Fruit fly (Drosophila melanogaster) whole organism: ENCODE data around the gene CG10561.

ENCODE experiments used
- CG8478 ChIP-seq: fragments of >200 bp; optimal IDR thresholded peaks from 2 replicates; lab custom pipeline; 2018; ENCODE audit warnings: inconsistent platforms
- Dll ChIP-seq: fragments of >200 bp; optimal IDR thresholded peaks from 2 replicates; lab custom pipeline; 2017
- EcR ChIP-seq, 2 experiments: fragments of >200 bp; optimal IDR thresholded peaks; 2 replicates each; lab custom pipeline; 2017; ENCODE audit warnings: missing biosample characterization in 2 of 2, missing genetic modification characterization in 2 of 2, missing genetic modification reagents in 2 of 2
- pan ChIP-seq: fragments of >200 bp; optimal IDR thresholded peaks from 2 replicates; lab custom pipeline; 2017
- psq ChIP-seq: fragments of >200 bp; optimal IDR thresholded peaks from 2 replicates; lab custom pipeline; 2017
- usp ChIP-seq: fragments of >200 bp; optimal IDR thresholded peaks from 2 replicates; lab custom pipeline; 2017; ENCODE audit warnings: missing biosample characterization, missing genetic modification characterization, mixed read lengths

CG10561 gene

dm6 chr2L:19096361-19096760 lies 17.8 kb upstream of the CG10561 start:
- no peak for TF ChIP-seq pan (lab: Kevin White, UChicago)
- no peak for TF ChIP-seq EcR (GFP tag; optimal IDR thresholded peaks at IDR 0.05; lab: Kevin White, UChicago)
- TF ChIP-seq usp (GFP tag; lab: Kevin White, UChicago) = no peak
- TF ChIP-seq CG8478 = no peak
- no peak for TF ChIP-seq psq (lab: Kevin White, UChicago)
- no peak for TF ChIP-seq Dll (lab: Kevin White, UChicago)

DNA sequence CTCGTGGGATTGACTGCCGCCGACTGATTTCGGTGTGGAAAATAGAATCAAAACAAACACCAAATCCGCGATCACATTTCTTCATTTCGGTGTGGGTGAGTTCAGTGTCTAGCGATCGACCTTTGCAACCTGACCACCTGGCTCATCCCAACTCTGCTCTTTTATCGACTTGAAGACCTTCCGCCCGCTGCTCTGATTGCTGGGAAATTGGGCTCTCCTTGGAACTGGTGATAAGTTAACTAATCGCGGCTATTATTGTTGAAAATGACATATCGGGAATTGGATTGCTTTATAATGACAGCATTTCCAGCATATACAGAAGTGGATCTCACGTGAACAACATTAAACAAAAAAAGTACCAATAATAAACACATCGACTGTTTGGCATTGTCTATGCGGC lies 16.8 kb upstream of the CG10561 start:
- TF ChIP-seq EcR (GFP tag; optimal IDR thresholded peaks at IDR 0.05; lab: Kevin White, UChicago) (no peak), psq (lab: Kevin White, UChicago) (no peak), Dll (lab: Kevin White, UChicago) (no peak), usp (GFP tag; lab: Kevin White, UChicago) (no peak), CG8478 (no peak), pan (lab: Kevin White, UChicago) (no peak)

- TF ChIP-seq Dll (lab: Kevin White, UChicago) (no peak), CG8478 (no peak), psq (lab: Kevin White, UChicago) (no peak), usp (GFP tag; lab: Kevin White, UChicago) (no peak), EcR (GFP tag; optimal IDR thresholded peaks at IDR 0.05; lab: Kevin White, UChicago) (no peak), pan (lab: Kevin White, UChicago) (no peak)
These were observed 15.5 kb upstream of the CG10561 start for dm6 chr2L:19098668-19099067.

- TF ChIP-seq CG8478 = no peak
- TF ChIP-seq usp (GFP tag; lab: Kevin White, UChicago) = no peak
- no peak for TF ChIP-seq EcR (GFP tag; optimal IDR thresholded peaks at IDR 0.05; lab: Kevin White, UChicago)
- no peak for TF ChIP-seq Dll (lab: Kevin White, UChicago)
- no peak for TF ChIP-seq psq (lab: Kevin White, UChicago)
- no peak for TF ChIP-seq pan (lab: Kevin White, UChicago)
These were observed 12.5 kb upstream of the CG10561 start, which contains the start of the genes CG17344 and CG43731 for dm6 chr2L:19101744-19102143. TSS of gene CG17344 (plus strand) at chr2L:19102044. TSS of gene CG43731 (plus strand) at chr2L:19102044.

DNA sequence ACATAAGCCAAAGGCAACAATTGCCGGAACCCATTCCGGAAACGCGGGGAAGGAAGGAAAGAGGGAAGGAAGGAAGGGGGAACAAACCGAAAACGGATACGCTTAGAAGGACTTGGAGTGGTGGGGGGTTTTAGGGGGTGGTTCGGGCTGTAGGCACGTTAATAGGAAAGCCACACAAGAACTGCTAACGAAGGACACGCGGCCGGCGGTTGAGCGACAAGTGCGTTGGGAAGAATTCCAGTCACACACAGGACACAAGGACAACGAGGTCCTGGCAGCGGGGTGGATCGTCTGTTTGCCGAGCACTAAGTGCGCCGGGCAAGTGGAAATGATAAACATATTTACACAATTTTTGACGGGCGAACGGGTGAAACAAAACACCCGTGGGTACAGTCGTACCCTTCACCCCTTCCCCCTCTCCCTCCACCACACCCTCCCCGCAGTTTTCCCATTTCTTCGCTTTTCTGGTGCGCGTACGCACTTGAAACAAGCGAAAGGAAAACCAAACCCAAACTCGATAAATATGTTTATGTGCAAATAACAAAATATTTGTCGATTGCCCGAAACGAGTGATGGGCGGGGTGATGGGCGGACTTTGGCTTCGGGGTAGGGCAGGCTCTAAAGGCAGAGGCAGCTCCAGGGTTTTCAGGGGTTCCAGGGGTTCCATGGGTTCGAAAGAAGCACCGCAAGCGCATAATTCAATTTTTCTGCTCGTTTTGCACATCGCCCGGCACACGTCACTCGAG lies 10.9 kb upstream of the CG10561 start:
- no peak for TF ChIP-seq psq (lab: Kevin White, UChicago)
- no peak for TF ChIP-seq usp (GFP tag; lab: Kevin White, UChicago)
- TF ChIP-seq Dll (lab: Kevin White, UChicago) = no peak
- no peak for TF ChIP-seq pan (lab: Kevin White, UChicago)

dm6 chr2L:19104383-19104782 lies 9.8 kb upstream of the CG10561 start:
- TF ChIP-seq CG8478 = no peak
- no peak for TF ChIP-seq EcR (GFP tag; optimal IDR thresholded peaks at IDR 0.05; lab: Kevin White, UChicago)
- TF ChIP-seq pan (lab: Kevin White, UChicago) = no peak

DNA sequence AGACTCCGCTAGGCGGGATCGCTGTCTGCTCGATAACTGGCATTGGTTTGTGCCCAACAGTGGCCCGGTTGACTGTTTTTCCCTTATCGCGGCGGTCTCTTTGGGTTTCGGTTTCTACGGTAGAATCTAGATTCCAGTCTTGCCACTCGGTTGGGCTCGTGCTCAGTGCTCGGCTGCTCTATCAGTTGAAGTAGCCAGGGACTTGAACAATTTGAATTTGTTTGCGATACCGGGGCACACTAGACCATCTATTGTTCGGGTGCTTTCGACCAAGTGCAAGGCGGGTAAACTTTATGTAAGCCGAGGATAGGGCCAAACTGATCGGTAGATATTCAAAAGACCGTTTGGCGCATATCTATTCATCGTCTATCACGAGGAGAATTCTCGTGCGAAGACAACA lies 8.0 kb upstream of the CG10561 start:
- TF ChIP-seq CG8478 (no peak), Dll (lab: Kevin White, UChicago) (no peak), psq (lab: Kevin White, UChicago) (no peak), EcR (GFP tag; optimal IDR thresholded peaks at IDR 0.05; lab: Kevin White, UChicago) (no peak), usp (GFP tag; lab: Kevin White, UChicago) (no peak), pan (lab: Kevin White, UChicago) (no peak)

DNA sequence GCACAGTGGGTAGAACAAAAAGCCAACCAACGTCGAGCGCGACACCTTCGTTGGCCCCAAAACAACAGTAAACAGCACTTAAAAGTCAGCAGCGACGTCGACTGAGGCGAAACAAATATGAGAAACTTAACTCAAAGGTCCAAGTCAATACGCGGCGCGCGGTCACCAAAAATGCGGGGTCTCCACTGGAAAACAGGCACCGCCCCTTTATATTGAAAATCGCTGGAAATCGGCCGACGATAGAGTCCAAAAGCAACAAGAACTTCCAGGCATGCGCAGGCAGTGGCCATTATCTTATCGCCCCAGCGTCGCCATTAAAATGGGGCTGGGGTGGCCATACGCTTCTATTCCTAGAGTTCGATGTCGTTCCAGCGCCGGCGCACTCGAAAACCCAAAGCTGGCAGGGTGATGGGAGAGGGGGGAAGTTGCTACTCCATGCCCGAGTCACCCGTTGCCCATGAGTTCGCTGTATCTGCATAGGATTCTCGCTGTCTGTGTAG lies 5.8 kb upstream of the CG10561 start, which contains the start of gene Lim3:
Lim3 (minus strand) TSS at position 51 of the 500 bp plus-strand sequence.
- TF ChIP-seq EcR (GFP tag; optimal IDR thresholded peaks at IDR 0.05; lab: Kevin White, UChicago) (no peak), psq (lab: Kevin White, UChicago) (no peak), usp (GFP tag; lab: Kevin White, UChicago) (no peak), pan (lab: Kevin White, UChicago) (no peak), Dll (lab: Kevin White, UChicago) (no peak), CG8478 (no peak)

- no peak for TF ChIP-seq EcR (GFP tag; optimal IDR thresholded peaks at IDR 0.05; lab: Kevin White, UChicago)
- TF ChIP-seq pan (lab: Kevin White, UChicago) = no peak
- no peak for TF ChIP-seq Dll (lab: Kevin White, UChicago)
- TF ChIP-seq usp (GFP tag; lab: Kevin White, UChicago) = no peak
- TF ChIP-seq psq (lab: Kevin White, UChicago) = no peak
- TF ChIP-seq CG8478 = no peak
These were observed 4.5 kb upstream of the CG10561 start, which contains the start of gene amd for dm6 chr2L:19109625-19110204. TSS of gene amd (plus strand) at chr2L:19110154.

dm6 chr2L:19111137-19111536 lies 3.1 kb upstream of the CG10561 start:
- TF ChIP-seq Dll (lab: Kevin White, UChicago) (no peak), CG8478 (no peak)

- TF ChIP-seq usp (GFP tag; lab: Kevin White, UChicago) (no peak), CG8478 (no peak), EcR (GFP tag; optimal IDR thresholded peaks at IDR 0.05; lab: Kevin White, UChicago) (no peak), pan (lab: Kevin White, UChicago) (no peak), Dll (lab: Kevin White, UChicago) (no peak), psq (lab: Kevin White, UChicago) (no peak)
These were observed 2.5 kb upstream of the CG10561 start for dm6 chr2L:19111729-19112128.

DNA sequence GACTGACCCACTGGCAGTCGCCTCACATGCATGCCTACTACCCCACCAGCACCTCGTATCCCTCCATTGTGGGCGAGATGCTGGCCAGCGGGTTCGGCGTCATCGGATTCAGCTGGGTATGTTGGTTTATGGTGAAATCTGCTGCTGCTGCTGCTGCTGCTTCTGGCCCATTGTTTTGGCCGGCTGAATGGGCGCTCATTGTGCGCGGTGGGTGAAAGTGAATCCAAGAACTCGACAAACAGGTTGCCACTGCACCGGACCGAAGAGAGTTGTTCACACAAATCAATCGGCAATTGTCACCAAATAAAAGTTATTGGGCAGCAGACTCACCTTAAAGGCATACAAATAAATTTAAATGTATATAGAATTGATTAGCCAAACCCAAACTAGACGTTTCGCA lies 2.0 kb upstream of the CG10561 start:
- TF ChIP-seq psq (lab: Kevin White, UChicago) (no peak), pan (lab: Kevin White, UChicago) (no peak)
